Worm (Caenorhabditis elegans) whole organism, young adult: ENCODE data around the gene W10G11.1.

ENCODE experiments used
- B0019.2 ChIP-seq: fragments of 200-800 bp; sonication (Bioruptor generic); conservative IDR thresholded peaks from 2 replicates; pipeline ENCODE4 v1.3.6; 2022; ENCODE audit warnings: missing genetic modification reagents, missing genetic modification characterization, missing compliant biosample characterization
- D2030.7 ChIP-seq: fragments of 200-800 bp; sonication (Bioruptor generic); IDR thresholded peaks from 2 replicates; pipeline ENCODE4 v1.3.6; 2022; ENCODE audit warnings: missing genetic modification reagents, missing genetic modification characterization, missing compliant biosample characterization
- F10E7.11 ChIP-seq: sonication (generic microtip); optimal IDR thresholded peaks from 2 replicates; lab custom pipeline; 2017; ENCODE audit warnings: mild to moderate bottlenecking, missing genetic modification characterization, moderate library complexity, missing compliant biosample characterization
- F33H1.4 ChIP-seq: fragments of 200-800 bp; sonication (Bioruptor generic); IDR thresholded peaks from 2 replicates; pipeline ENCODE4 v1.3.6; 2022; ENCODE audit warnings: missing genetic modification reagents, missing genetic modification characterization, missing compliant biosample characterization
- F39B2.1 ChIP-seq: fragments of 200-800 bp; sonication (Bioruptor generic); IDR thresholded peaks from 2 replicates; pipeline ENCODE4 v1.3.6; 2022; ENCODE audit warnings: missing genetic modification reagents, missing genetic modification characterization, missing compliant biosample characterization
- F52B5.7 ChIP-seq: sonication (generic microtip); optimal IDR thresholded peaks from 2 replicates; lab custom pipeline; 2016; ENCODE audit warnings: mild to moderate bottlenecking, missing genetic modification characterization, missing compliant biosample characterization
- F55B11.4 ChIP-seq: sonication (generic microtip); optimal IDR thresholded peaks from 2 replicates; lab custom pipeline; 2016; ENCODE audit warnings: missing compliant biosample characterization, missing genetic modification characterization, borderline replicate concordance; ENCODE audit not compliant: insufficient read depth
- T07F8.4 ChIP-seq: sonication (generic microtip); optimal IDR thresholded peaks from 2 replicates; lab custom pipeline; 2016; ENCODE audit warnings: mild to moderate bottlenecking, missing genetic modification characterization, moderate library complexity, missing compliant biosample characterization
- Y67H2A.10 ChIP-seq: fragments of 200-800 bp; sonication (Bioruptor generic); conservative IDR thresholded peaks from 2 replicates; pipeline ENCODE4 v1.3.6; 2022; ENCODE audit warnings: missing genetic modification reagents, missing genetic modification characterization, missing compliant biosample characterization
- ama-1 ChIP-seq, 3 experiments: fragments of 150-350 bp in 1 of 3; sonication (generic microtip) in 2 of 3; optimal IDR thresholded peaks; 2 replicates each; lab custom pipeline; 2014 to 2018; ENCODE audit warnings: missing biosample characterization in 2 of 3, missing genetic modification characterization in 2 of 3, missing genetic modification reagents in 2 of 3
- aptf-3 ChIP-seq: fragments of 200-800 bp; sonication (Bioruptor generic); IDR thresholded peaks from 2 replicates; pipeline ENCODE4 v1.3.6; 2022; ENCODE audit warnings: missing genetic modification characterization, missing compliant biosample characterization
- attf-5 ChIP-seq: fragments of 200-800 bp; sonication (Bioruptor generic); optimal IDR thresholded peaks from 2 replicates; lab custom pipeline; 2018; ENCODE audit warnings: mild to moderate bottlenecking, missing genetic modification characterization, missing compliant biosample characterization
- attf-6 ChIP-seq: fragments of 200-800 bp; sonication (Bioruptor generic); IDR thresholded peaks from 2 replicates; pipeline ENCODE4 v1.3.6; 2022; ENCODE audit warnings: missing genetic modification reagents, missing genetic modification characterization, missing compliant biosample characterization
- ceh-40 ChIP-seq: fragments of 200-800 bp; sonication (Bioruptor generic); IDR thresholded peaks from 2 replicates; pipeline ENCODE4 v1.3.6; 2022; ENCODE audit warnings: missing genetic modification characterization, missing compliant biosample characterization
- ceh-58 ChIP-seq: fragments of 200-800 bp; sonication (Bioruptor generic); IDR thresholded peaks from 2 replicates; pipeline ENCODE4 v1.3.6; 2022; ENCODE audit warnings: missing genetic modification characterization, missing compliant biosample characterization
- dpff-1 ChIP-seq: sonication (generic microtip); optimal IDR thresholded peaks from 2 replicates; lab custom pipeline; 2017; ENCODE audit warnings: mild to moderate bottlenecking, missing genetic modification characterization, missing compliant biosample characterization
- dpl-1 ChIP-seq: fragments of 150-350 bp; optimal IDR thresholded peaks from 2 replicates; lab custom pipeline; 2014; ENCODE audit warnings: missing biosample characterization, missing genetic modification reagents, missing genetic modification characterization
- efl-1 ChIP-seq: fragments of 150-350 bp; optimal IDR thresholded peaks from 2 replicates; lab custom pipeline; 2014; ENCODE audit warnings: missing biosample characterization, missing genetic modification reagents, missing genetic modification characterization
- gei-17 ChIP-seq: fragments of 200-800 bp; sonication (Bioruptor generic); optimal IDR thresholded peaks from 2 replicates; lab custom pipeline; 2018; ENCODE audit warnings: mild to moderate bottlenecking, missing genetic modification characterization, missing compliant biosample characterization
- hrde-1 ChIP-seq: sonication (generic microtip); optimal IDR thresholded peaks from 2 replicates; lab custom pipeline; 2016; ENCODE audit warnings: missing genetic modification characterization, mild to moderate bottlenecking, missing compliant biosample characterization, moderate library complexity, missing genotype, missing genetic modification reagents, borderline replicate concordance
- hsf-1 ChIP-seq: fragments of 200-800 bp; sonication (Bioruptor generic); IDR thresholded peaks from 2 replicates; pipeline ENCODE4 v1.3.6; 2022; ENCODE audit warnings: missing genetic modification reagents, missing genetic modification characterization, missing compliant biosample characterization
- let-526 ChIP-seq: fragments of 200-800 bp; sonication (Bioruptor generic); IDR thresholded peaks from 2 replicates; pipeline ENCODE4 v1.3.6; 2022; ENCODE audit warnings: missing genetic modification reagents, missing genetic modification characterization, missing compliant biosample characterization
- let-607 ChIP-seq, 2 experiments: fragments of 200-800 bp in 1 of 2; sonication (Bioruptor generic) in 1 of 2; sonication (generic microtip) in 1 of 2; optimal IDR thresholded peaks; 2 replicates each; lab custom pipeline; 2016 to 2018; ENCODE audit warnings: mild to moderate bottlenecking in 2 of 2, missing compliant biosample characterization in 2 of 2, missing genetic modification characterization in 2 of 2, moderate library complexity in 2 of 2, missing genotype in 1 of 2
- lin-54 ChIP-seq: fragments of 200-800 bp; sonication (Bioruptor generic); optimal IDR thresholded peaks from 2 replicates; lab custom pipeline; 2018; ENCODE audit warnings: mild to moderate bottlenecking, missing genetic modification characterization, missing compliant biosample characterization
- lsl-1 ChIP-seq: fragments of 200-800 bp; sonication (Bioruptor generic); optimal IDR thresholded peaks from 2 replicates; lab custom pipeline; 2018; ENCODE audit warnings: mild to moderate bottlenecking, missing genetic modification characterization, moderate library complexity, missing compliant biosample characterization
- madf-6 ChIP-seq: fragments of 200-800 bp; sonication (Bioruptor generic); IDR thresholded peaks from 2 replicates; pipeline ENCODE4 v1.3.6; 2022; ENCODE audit warnings: missing genetic modification reagents, missing genetic modification characterization, missing compliant biosample characterization
- mcd-1 ChIP-seq: fragments of 200-800 bp; sonication (Bioruptor generic); IDR thresholded peaks from 2 replicates; pipeline ENCODE4 v1.3.6; 2022; ENCODE audit warnings: missing genetic modification reagents, missing genetic modification characterization, missing compliant biosample characterization
- mel-28 ChIP-seq: sonication (generic microtip); optimal IDR thresholded peaks from 2 replicates; lab custom pipeline; 2016; ENCODE audit warnings: borderline replicate concordance, mild to moderate bottlenecking, missing genetic modification characterization, missing compliant biosample characterization
- mes-4 ChIP-seq: sonication (generic microtip); optimal IDR thresholded peaks from 2 replicates; lab custom pipeline; 2016; ENCODE audit warnings: missing genotype, missing genetic modification characterization, missing compliant biosample characterization
- nfya-1 ChIP-seq: sonication (generic microtip); optimal IDR thresholded peaks from 2 replicates; lab custom pipeline; 2017; ENCODE audit warnings: antibody characterized with exemption, missing compliant biosample characterization, missing genetic modification characterization, borderline replicate concordance; ENCODE audit not compliant: insufficient read depth
- nfya-2 ChIP-seq: fragments of 200-800 bp; sonication (Bioruptor generic); IDR thresholded peaks from 2 replicates; pipeline ENCODE4 v1.3.6; 2022; ENCODE audit warnings: missing genetic modification reagents, missing genetic modification characterization, missing compliant biosample characterization
- nfyb-1 ChIP-seq: fragments of 200-800 bp; sonication (Bioruptor generic); IDR thresholded peaks from 2 replicates; pipeline ENCODE4 v1.3.6; 2022; ENCODE audit warnings: missing genetic modification reagents, missing genetic modification characterization, missing compliant biosample characterization
- nhr-27 ChIP-seq: fragments of 200-800 bp; sonication (Bioruptor generic); optimal IDR thresholded peaks from 2 replicates; lab custom pipeline; 2018; ENCODE audit warnings: mild to moderate bottlenecking, missing genetic modification characterization, moderate library complexity, missing compliant biosample characterization
- nhr-80 ChIP-seq: sonication (generic microtip); optimal IDR thresholded peaks from 2 replicates; lab custom pipeline; 2016; ENCODE audit warnings: missing genetic modification characterization, missing compliant biosample characterization
- nhr-90 ChIP-seq: sonication (generic microtip); optimal IDR thresholded peaks from 2 replicates; lab custom pipeline; 2016; ENCODE audit warnings: missing genotype, mild to moderate bottlenecking, missing genetic modification characterization, missing compliant biosample characterization
- sdz-38 ChIP-seq: sonication (generic microtip); optimal IDR thresholded peaks from 2 replicates; lab custom pipeline; 2016; ENCODE audit warnings: missing genotype, missing genetic modification characterization, missing compliant biosample characterization
- snpc-1.1 ChIP-seq: sonication (generic microtip); optimal IDR thresholded peaks from 2 replicates; lab custom pipeline; 2017; ENCODE audit warnings: missing genetic modification characterization, mild to moderate bottlenecking, missing compliant biosample characterization, antibody characterized with exemption, moderate library complexity, missing genotype, missing genetic modification reagents; ENCODE audit not compliant: insufficient read depth
- somi-1 ChIP-seq: fragments of 200-800 bp; sonication (Bioruptor generic); optimal IDR thresholded peaks from 2 replicates; lab custom pipeline; 2018; ENCODE audit warnings: mild to moderate bottlenecking, missing genetic modification characterization, missing compliant biosample characterization
- tbp1 ChIP-seq: fragments of 200-800 bp; sonication (Bioruptor generic); optimal IDR thresholded peaks from 2 replicates; lab custom pipeline; 2018; ENCODE audit warnings: mild to moderate bottlenecking, missing genetic modification characterization, missing compliant biosample characterization
- tbx-9 ChIP-seq: sonication (generic microtip); optimal IDR thresholded peaks from 2 replicates; lab custom pipeline; 2016; ENCODE audit warnings: borderline replicate concordance, missing genetic modification characterization, inconsistent platforms, missing compliant biosample characterization
- tlf-1 ChIP-seq: fragments of 200-800 bp; sonication (Bioruptor generic); optimal IDR thresholded peaks from 2 replicates; lab custom pipeline; 2018; ENCODE audit warnings: mild to moderate bottlenecking, missing genetic modification characterization, missing compliant biosample characterization
- zfh-2 ChIP-seq: fragments of 200-800 bp; sonication (Bioruptor generic); conservative IDR thresholded peaks from 2 replicates; pipeline ENCODE4 v1.3.6; 2022; ENCODE audit warnings: missing genetic modification reagents, missing genetic modification characterization, missing compliant biosample characterization
- ztf-26 ChIP-seq: sonication (generic microtip); optimal IDR thresholded peaks from 2 replicates; lab custom pipeline; 2017; ENCODE audit warnings: missing genetic modification characterization, missing compliant biosample characterization
- ztf-6 ChIP-seq: fragments of 200-800 bp; sonication (Bioruptor generic); IDR thresholded peaks from 2 replicates; pipeline ENCODE4 v1.3.6; 2022; ENCODE audit warnings: missing genetic modification reagents, missing genetic modification characterization, missing compliant biosample characterization

Gene W10G11.1

DNA sequence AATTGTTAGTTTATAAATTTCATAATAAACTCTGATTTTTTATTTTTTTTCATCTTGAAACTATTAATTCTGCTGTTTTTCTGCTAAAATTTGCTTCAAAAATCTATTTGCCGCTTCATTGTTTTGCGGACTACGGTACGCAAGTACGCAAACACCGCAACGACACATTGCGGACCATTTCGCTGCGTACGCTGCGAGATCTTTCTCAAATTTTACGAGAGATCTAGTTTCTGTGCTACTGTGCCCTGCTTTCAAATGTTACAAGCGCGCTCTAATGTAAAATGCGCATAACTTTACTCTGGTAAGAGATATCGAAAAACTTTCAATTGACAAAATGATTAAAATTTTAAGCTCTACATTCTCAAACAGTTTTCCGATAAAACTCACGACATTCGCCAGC is 36.9 kb downstream of the W10G11.1 start (continued):
- peak; percentile 52; the same call in 1 of the 2 replicates for TF ChIP-seq let-526 (GFP tag; lab: Robert Waterston, UW)
- TF ChIP-seq mcd-1 (GFP tag; lab: Robert Waterston, UW), result peak; percentile 96
- 0 out of 2 replicates have a peak, but pooled peaks have one; percentile 9 for TF ChIP-seq Y67H2A.10
- TF ChIP-seq lsl-1 (GFP tag; lab: Kevin White, UChicago), result peak; percentile 63
- TF ChIP-seq, all 124 proteins: peak for 34; not testable (repeated sequence) for 90

DNA sequence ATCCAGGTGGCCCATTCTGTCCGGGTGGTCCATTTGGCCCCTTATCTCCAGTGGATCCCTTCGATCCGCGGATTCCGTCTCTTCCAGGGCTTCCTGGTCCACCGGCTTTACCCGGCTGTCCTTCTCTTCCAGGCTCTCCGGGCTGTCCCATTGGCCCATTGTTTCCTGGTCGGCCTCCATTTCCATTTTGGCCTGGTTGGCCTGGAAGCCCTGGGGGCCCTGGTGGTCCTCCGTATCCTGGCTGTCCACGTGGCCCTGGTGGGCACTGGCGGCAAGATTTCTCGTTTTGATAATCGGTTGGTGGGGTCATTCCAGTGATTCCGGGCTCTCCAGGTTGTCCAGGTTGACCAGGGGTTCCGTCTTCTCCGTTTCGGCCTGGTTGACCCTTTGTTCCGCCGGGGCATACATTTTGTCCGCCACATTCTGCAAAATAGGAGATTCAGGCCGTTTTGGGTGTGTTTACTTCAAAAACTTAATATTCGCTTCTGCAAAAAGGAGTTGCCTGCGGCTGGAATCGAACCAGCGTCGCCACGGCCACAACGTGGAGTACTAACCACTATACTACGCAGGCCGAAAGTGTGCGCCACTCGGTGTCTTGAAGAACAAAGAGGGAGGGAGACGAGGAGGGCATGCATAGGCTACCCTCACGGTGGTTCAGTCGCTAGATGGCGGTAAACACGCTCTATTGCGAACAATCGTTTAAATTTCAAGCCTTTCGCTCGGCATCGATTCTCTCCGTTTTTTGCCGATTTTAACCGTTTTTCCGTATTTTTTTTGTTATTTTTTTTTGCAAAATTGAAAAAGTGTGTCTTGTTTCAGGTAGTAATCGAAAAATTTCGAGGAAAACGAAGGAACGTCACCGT is 39.3 kb downstream of the W10G11.1 start, which contains the start of gene W09G10.9:
Gene W09G10.9, plus strand, starts transcription at position 813 of the 863 bp plus-strand sequence.
- peak; percentile 90 for TF ChIP-seq tbp1 (GFP tag; lab: Kevin White, UChicago)
- TF ChIP-seq nfya-1 (tag; lab: Kevin White, UChicago), result no peak
- TF ChIP-seq ztf-26 (tag; lab: Kevin White, UChicago), result peak; percentile 2
- peak; percentile 82 for TF ChIP-seq zfh-2 (GFP tag; lab: Robert Waterston, UW)
- TF ChIP-seq let-607 (tag; optimal IDR thresholded peaks at IDR 0.05; lab: Kevin White, UChicago), result no peak
- no peak for TF ChIP-seq tbx-9 (tag; lab: Kevin White, UChicago)
- no peak for TF ChIP-seq F55B11.4 (tag; lab: Kevin White, UChicago)
- no peak for TF ChIP-seq hsf-1 (GFP tag; lab: Robert Waterston, UW)
- no peak for TF ChIP-seq dpl-1 (GFP tag; lab: Kevin White, UChicago)
- no peak for TF ChIP-seq tlf-1 (GFP tag; lab: Kevin White, UChicago)
- TF ChIP-seq sdz-38, result no peak
- TF ChIP-seq F39B2.1 (GFP tag; lab: Robert Waterston, UW), result no peak
- peak; percentile 70; the same call in 1 of the 2 replicates for TF ChIP-seq B0019.2 (GFP tag; lab: Robert Waterston, UW)
- TF ChIP-seq nfya-2 (GFP tag; lab: Robert Waterston, UW), result no peak
- TF ChIP-seq F10E7.11 (tag; lab: Kevin White, UChicago), result no peak
- peak; percentile 11 for TF ChIP-seq snpc-1.1 (tag; lab: Kevin White, UChicago)
- no peak for TF ChIP-seq nhr-27 (tag; lab: Kevin White, UChicago)
- TF ChIP-seq F33H1.4 (GFP tag; lab: Robert Waterston, UW), result peak; percentile 61
- peak; percentile 73 for TF ChIP-seq madf-6 (GFP tag; lab: Robert Waterston, UW)
- TF ChIP-seq ceh-40, result peak; percentile 36; the same call in 1 of the 2 replicates
- TF ChIP-seq Y67H2A.10, result no peak
- TF ChIP-seq hrde-1 (tag; lab: Kevin White, UChicago), result peak; percentile 4
- TF ChIP-seq attf-6 (GFP tag; lab: Robert Waterston, UW), result peak; percentile 64; the same call in 1 of the 2 replicates
- TF ChIP-seq mes-4, result no peak
- peak; percentile 45 for TF ChIP-seq lin-54 (GFP tag; lab: Kevin White, UChicago)
- TF ChIP-seq nfyb-1 (GFP tag; lab: Robert Waterston, UW), result peak; percentile 90
- TF ChIP-seq ceh-58, result 0 out of 2 replicates have a peak, but pooled peaks have one; percentile 40
- no peak for TF ChIP-seq dpff-1 (tag; lab: Kevin White, UChicago)
- TF ChIP-seq aptf-3 (GFP tag; lab: Robert Waterston, UW), result no peak
- TF ChIP-seq efl-1 (GFP tag; lab: Kevin White, UChicago), result no peak
- TF ChIP-seq attf-5 (GFP tag; lab: Kevin White, UChicago), result peak; percentile 71
- TF ChIP-seq mel-28 (tag; lab: Kevin White, UChicago), result no peak
- no peak for TF ChIP-seq gei-17 (GFP tag; lab: Kevin White, UChicago)
- TF ChIP-seq D2030.7 (GFP tag; lab: Robert Waterston, UW), result peak; percentile 89
- TF ChIP-seq nhr-80, result peak; percentile 12
- peak; percentile 44 for TF ChIP-seq nhr-90 (tag; lab: Kevin White, UChicago)
- peak; percentile 28 for TF ChIP-seq F52B5.7 (tag; lab: Kevin White, UChicago)
- TF ChIP-seq ztf-6 (GFP tag; lab: Robert Waterston, UW), result 0 out of 2 replicates have a peak, but pooled peaks have one; percentile 56
- no peak for TF ChIP-seq somi-1
- TF ChIP-seq ama-1 (optimal IDR thresholded peaks at IDR 0.05; lab: Kevin White, UChicago), result no peak
- peak in 1 of 2 experiments; percentile 44 for TF ChIP-seq ama-1 (GFP tag; optimal IDR thresholded peaks at IDR 0.05; lab: Kevin White, UChicago)
- no peak for TF ChIP-seq T07F8.4 (tag; lab: Kevin White, UChicago)
